Worm (Caenorhabditis elegans): Measurements from ENCODE around the gene mrpl-12.

ce11 chrIII:10739902-10740301 lies 32.3 kb downstream of the mrpl-12 start:
- TF ChIP-seq T22C8.4 (GFP tag; IDR thresholded peaks at IDR 0.05) (no peak), cog-1 (tag; optimal IDR thresholded peaks at IDR 0.05) (no peak), flt-1 (GFP tag; IDR thresholded peaks at IDR 0.05) (0 out of 2 replicates have a peak, but pooled peaks have one; percentile 51), med-1 (GFP tag; optimal IDR thresholded peaks at IDR 0.05; ENCODE audit: insufficient read depth) (no peak), ztf-23 (GFP tag; IDR thresholded peaks at IDR 0.05) (peak; percentile 83), tab-1 (GFP tag; IDR thresholded peaks at IDR 0.05) (no peak), ztf-29 (GFP tag; IDR thresholded peaks at IDR 0.05) (no peak), ref-1 (GFP tag; conservative IDR thresholded peaks at IDR 0.05) (no peak), klf-2 (GFP tag; conservative IDR thresholded peaks at IDR 0.05) (no peak)
